Fruit fly (Drosophila melanogaster) whole organism, adult: ENCODE measurements around the gene sisA.

ENCODE experiments used
- CG11617 ChIP-seq: fragments of 200-800 bp; sonication (Bioruptor generic); optimal IDR thresholded peaks from 2 replicates; lab custom pipeline; 2017; ENCODE audit warnings: mild to moderate bottlenecking, missing biosample characterization, missing genetic modification reagents, missing genetic modification characterization
- CG12768 ChIP-seq: fragments of 200-800 bp; sonication (Bioruptor generic); optimal IDR thresholded peaks from 2 replicates; lab custom pipeline; 2017; ENCODE audit warnings: missing biosample characterization, missing genetic modification characterization, mild to moderate bottlenecking, moderate library complexity, missing genetic modification reagents
- CG14711 ChIP-seq: fragments of 200-800 bp; sonication (Bioruptor generic); optimal IDR thresholded peaks from 2 replicates; lab custom pipeline; 2018; ENCODE audit warnings: missing biosample characterization, mild to moderate bottlenecking, missing genetic modification characterization, moderate library complexity
- CG1620 ChIP-seq: fragments of 200-800 bp; sonication (Bioruptor generic); optimal IDR thresholded peaks from 2 replicates; lab custom pipeline; 2016; ENCODE audit warnings: missing biosample characterization, missing genetic modification characterization
- CG33017 ChIP-seq: fragments of 200-800 bp; sonication (Bioruptor generic); optimal IDR thresholded peaks from 2 replicates; lab custom pipeline; 2018; ENCODE audit warnings: missing biosample characterization, mild to moderate bottlenecking, missing genetic modification characterization, moderate library complexity
- CG7045 ChIP-seq: fragments of 200-800 bp; sonication (Bioruptor generic); optimal IDR thresholded peaks from 2 replicates; lab custom pipeline; 2017; ENCODE audit warnings: missing biosample characterization, mild to moderate bottlenecking, missing genetic modification characterization
- Clk ChIP-seq: fragments of 200-800 bp; sonication (Bioruptor generic); optimal IDR thresholded peaks from 2 replicates; lab custom pipeline; 2017; ENCODE audit warnings: missing biosample characterization, missing genetic modification characterization
- Crg-1 ChIP-seq: fragments of 200-800 bp; sonication (Bioruptor generic); optimal IDR thresholded peaks from 2 replicates; lab custom pipeline; 2016; ENCODE audit warnings: missing biosample characterization, missing genetic modification characterization
- Hr96 ChIP-seq: fragments of 200-800 bp; sonication (Bioruptor generic); optimal IDR thresholded peaks from 2 replicates; lab custom pipeline; 2016; ENCODE audit warnings: missing biosample characterization, missing genetic modification characterization
- Mnt ChIP-seq: fragments of 200-800 bp; sonication (Bioruptor generic); optimal IDR thresholded peaks from 2 replicates; lab custom pipeline; 2016; ENCODE audit warnings: missing biosample characterization, mild to moderate bottlenecking, missing genetic modification characterization
- cic ChIP-seq: fragments of 200-800 bp; sonication (Bioruptor generic); optimal IDR thresholded peaks from 2 replicates; lab custom pipeline; 2017; ENCODE audit warnings: missing biosample characterization, mild to moderate bottlenecking, missing genetic modification characterization, moderate library complexity
- cnc ChIP-seq, 2 experiments: fragments of >200 bp; optimal IDR thresholded peaks; 2 replicates each; lab custom pipeline; 2017
- kay ChIP-seq: fragments of 200-800 bp; sonication (Bioruptor generic); peaks from one replicate; lab custom pipeline; 2016; ENCODE audit warnings: missing biosample characterization, missing genetic modification characterization, borderline replicate concordance
- ovo ChIP-seq: fragments of 200-800 bp; sonication (Bioruptor generic); optimal IDR thresholded peaks from 2 replicates; lab custom pipeline; 2016; ENCODE audit warnings: missing biosample characterization, missing genetic modification characterization
- pad ChIP-seq: fragments of 200-800 bp; sonication (Bioruptor generic); optimal IDR thresholded peaks from 3 replicates; lab custom pipeline; 2017; ENCODE audit warnings: missing biosample characterization, missing genetic modification characterization, mild to moderate bottlenecking, moderate library complexity, missing genetic modification reagents
- tj ChIP-seq: fragments of 200-800 bp; sonication (Bioruptor generic); optimal IDR thresholded peaks from 3 replicates; lab custom pipeline; 2017; ENCODE audit warnings: missing biosample characterization, mild to moderate bottlenecking, missing genetic modification characterization, moderate library complexity
- toe ChIP-seq: fragments of 200-800 bp; sonication (Bioruptor generic); optimal IDR thresholded peaks from 2 replicates; lab custom pipeline; 2016; ENCODE audit warnings: missing biosample characterization, missing genetic modification characterization

sisA gene

dm6 chrX:11284993-11285392 is 37.2 kb downstream of the sisA start:
- no peak for TF ChIP-seq CG1620
- no peak for TF ChIP-seq Hr96
- no peak for TF ChIP-seq CG11617 (GFP tag; lab: Kevin White, UChicago)
- no peak for TF ChIP-seq CG14711 (tag; lab: Kevin White, UChicago)
- no peak for TF ChIP-seq pad
- no peak for TF ChIP-seq cnc (optimal IDR thresholded peaks at IDR 0.05; lab: Kevin White, UChicago)
- no peak for TF ChIP-seq tj
- no peak for TF ChIP-seq CG33017 (tag; lab: Kevin White, UChicago)
- no peak for TF ChIP-seq CG12768 (GFP tag; lab: Kevin White, UChicago)
- TF ChIP-seq Clk (GFP tag; lab: Kevin White, UChicago), result no peak
- no peak for TF ChIP-seq Crg-1 (GFP tag; lab: Kevin White, UChicago)
- TF ChIP-seq cic (GFP tag; lab: Kevin White, UChicago), result no peak

DNA sequence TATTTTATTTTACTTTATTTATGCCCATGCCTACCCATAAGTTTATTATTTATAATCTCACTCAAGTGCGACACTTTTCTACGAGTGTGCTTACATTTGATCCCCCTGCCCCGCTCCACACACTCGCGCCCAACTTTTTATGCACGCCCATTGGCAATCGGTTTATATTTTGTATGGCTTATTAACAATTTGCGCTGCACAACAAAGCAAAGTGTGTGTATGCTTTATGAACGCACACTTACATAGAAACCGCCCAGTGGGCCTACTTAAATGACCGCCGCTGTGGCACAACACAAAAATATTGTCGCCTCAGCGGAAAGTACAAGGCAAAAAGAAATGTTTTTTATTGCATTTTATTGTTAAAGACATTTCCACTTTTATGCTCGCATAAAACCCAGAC is 38.6 kb downstream of the sisA start:
- TF ChIP-seq toe (GFP tag; lab: Kevin White, UChicago), result no peak
- no peak for TF ChIP-seq CG7045 (GFP tag; lab: Kevin White, UChicago)
- TF ChIP-seq ovo (GFP tag; lab: Kevin White, UChicago), result no peak
- TF ChIP-seq kay, result no peak
- TF ChIP-seq pad, result no peak
- no peak for TF ChIP-seq Mnt (GFP tag; lab: Kevin White, UChicago)
- TF ChIP-seq CG11617 (GFP tag; lab: Kevin White, UChicago), result no peak
